Fruit fly (Drosophila melanogaster) whole organism, embryonic: ENCODE data around the gene Cat.

Source experiments
- CG10274 ChIP-seq: fragments of 200-800 bp; sonication (Bioruptor generic); optimal IDR thresholded peaks from 3 replicates; lab custom pipeline; 2017; ENCODE audit warnings: missing biosample characterization, mild to moderate bottlenecking, missing genetic modification characterization
- CG10565 ChIP-seq: fragments of 200-800 bp; sonication (Bioruptor generic); optimal IDR thresholded peaks from 3 replicates; lab custom pipeline; 2016; ENCODE audit warnings: missing biosample characterization, mild to moderate bottlenecking, missing genetic modification characterization
- CG11093 ChIP-seq: fragments of 200-800 bp; sonication (Bioruptor generic); IDR thresholded peaks from 3 replicates; pipeline ENCODE4 v1.3.6; 2022; ENCODE audit warnings: missing biosample characterization, missing genetic modification characterization
- CG11456 ChIP-seq: fragments of 200-800 bp; sonication (Bioruptor generic); IDR thresholded peaks from 3 replicates; pipeline ENCODE4 v1.3.6; 2022; ENCODE audit warnings: missing biosample characterization, missing genetic modification characterization
- CG12942 ChIP-seq: fragments of 200-800 bp; sonication (Bioruptor generic); optimal IDR thresholded peaks from 3 replicates; lab custom pipeline; 2016; ENCODE audit warnings: missing biosample characterization, missing genetic modification characterization
- CG14710 ChIP-seq: fragments of 200-800 bp; sonication (Bioruptor generic); optimal IDR thresholded peaks from 3 replicates; lab custom pipeline; 2019; ENCODE audit warnings: missing biosample characterization, mild to moderate bottlenecking, missing genetic modification characterization, moderate library complexity
- CG16813 ChIP-seq: fragments of 200-800 bp; sonication (Bioruptor generic); IDR thresholded peaks from 3 replicates; pipeline ENCODE4 v1.3.6; 2022; ENCODE audit warnings: missing biosample characterization, missing genetic modification characterization; ENCODE audit not compliant: partially characterized antibody
- CG16863 ChIP-seq: fragments of 200-800 bp; sonication (Bioruptor generic); optimal IDR thresholded peaks from 3 replicates; lab custom pipeline; 2016; ENCODE audit warnings: missing biosample characterization, missing genetic modification characterization
- CG17361 ChIP-seq: fragments of 200-800 bp; sonication (Bioruptor generic); IDR thresholded peaks from 3 replicates; pipeline ENCODE4 v1.3.6; 2022; ENCODE audit warnings: missing biosample characterization, missing genetic modification characterization
- CG2116 ChIP-seq: fragments of 200-800 bp; sonication (Bioruptor generic); optimal IDR thresholded peaks from 3 replicates; lab custom pipeline; 2018; ENCODE audit warnings: missing biosample characterization, mild to moderate bottlenecking, missing genetic modification characterization
- CG30020 ChIP-seq: fragments of 200-800 bp; optimal IDR thresholded peaks from 2 replicates; lab custom pipeline; 2019; ENCODE audit warnings: missing biosample characterization, mild to moderate bottlenecking, missing genetic modification characterization, moderate library complexity
- CG3163 ChIP-seq: fragments of 200-800 bp; sonication (Bioruptor generic); optimal IDR thresholded peaks from 3 replicates; lab custom pipeline; 2016; ENCODE audit warnings: missing biosample characterization, missing genetic modification characterization
- CG4707 ChIP-seq: fragments of 200-800 bp; sonication (Bioruptor generic); optimal IDR thresholded peaks from 2 replicates; lab custom pipeline; 2018; ENCODE audit warnings: missing biosample characterization, mild to moderate bottlenecking, missing genetic modification characterization, moderate library complexity
- CG5245 ChIP-seq: fragments of 200-800 bp; sonication (Bioruptor generic); optimal IDR thresholded peaks from 3 replicates; lab custom pipeline; 2016; ENCODE audit warnings: missing biosample characterization, missing genetic modification characterization
- CG6765 ChIP-seq: fragments of 200-800 bp; sonication (Bioruptor generic); optimal IDR thresholded peaks from 3 replicates; lab custom pipeline; 2017; ENCODE audit warnings: missing biosample characterization, mild to moderate bottlenecking, missing genetic modification characterization
- CG7372 ChIP-seq: fragments of 200-800 bp; sonication (Bioruptor generic); IDR thresholded peaks from 2 replicates; pipeline ENCODE4 v1.3.6; 2022; ENCODE audit warnings: missing biosample characterization, missing genetic modification characterization
- CG8290 ChIP-seq, 3 experiments: fragments of 200-800 bp; sonication (Bioruptor generic); optimal IDR thresholded peaks; 2 replicates each; lab custom pipeline; 2016 to 2019; ENCODE audit warnings: missing biosample characterization in 3 of 3, missing genetic modification characterization in 3 of 3, mild to moderate bottlenecking in 2 of 3, moderate library complexity in 1 of 3
- ERR ChIP-seq: fragments of 200-800 bp; sonication (Bioruptor generic); optimal IDR thresholded peaks from 2 replicates; lab custom pipeline; 2016; ENCODE audit warnings: missing biosample characterization, missing genetic modification characterization
- Eip74EF ChIP-seq, 2 experiments: fragments of 200-800 bp in 1 of 2; fragments of >200 bp in 1 of 2; sonication (Bioruptor generic) in 1 of 2; optimal IDR thresholded peaks; 2 replicates each; lab custom pipeline; 2017 to 2019; ENCODE audit warnings: missing biosample characterization in 2 of 2, missing genetic modification characterization in 2 of 2, mild to moderate bottlenecking in 1 of 2, moderate library complexity in 1 of 2
- Gsc ChIP-seq: fragments of 200-800 bp; sonication (Bioruptor generic); IDR thresholded peaks from 2 replicates; pipeline ENCODE4 v1.3.6; 2022; ENCODE audit warnings: missing biosample characterization, missing genetic modification characterization
- Hr78 ChIP-seq, 2 experiments: fragments of 200-800 bp in 1 of 2; fragments of >200 bp in 1 of 2; sonication (Bioruptor generic) in 1 of 2; optimal IDR thresholded peaks; 2 replicates each; lab custom pipeline; 2017 to 2019; ENCODE audit warnings: missing biosample characterization in 2 of 2, missing genetic modification characterization in 2 of 2, mild to moderate bottlenecking in 1 of 2, moderate library complexity in 1 of 2
- Hsf ChIP-seq: fragments of 200-800 bp; sonication (Bioruptor generic); optimal IDR thresholded peaks from 3 replicates; lab custom pipeline; 2016; ENCODE audit warnings: missing biosample characterization, missing genetic modification characterization
- Lpt ChIP-seq: fragments of >200 bp; optimal IDR thresholded peaks from 2 replicates; lab custom pipeline; 2018; ENCODE audit warnings: missing biosample characterization, missing genetic modification characterization
- MBD-R2 ChIP-seq: fragments of 200-800 bp; sonication (Bioruptor generic); IDR thresholded peaks from 2 replicates; pipeline ENCODE4 v1.3.6; 2022; ENCODE audit warnings: missing biosample characterization, missing genetic modification characterization
- Max ChIP-seq: fragments of 200-800 bp; sonication (Bioruptor generic); optimal IDR thresholded peaks from 2 replicates; lab custom pipeline; 2016; ENCODE audit warnings: missing biosample characterization, mild to moderate bottlenecking, missing genetic modification characterization
- Neu2 ChIP-seq: fragments of 200-800 bp; sonication (Bioruptor generic); optimal IDR thresholded peaks from 3 replicates; lab custom pipeline; 2016; ENCODE audit warnings: missing biosample characterization, missing genetic modification characterization, borderline replicate concordance
- Oaz ChIP-seq: fragments of 200-800 bp; sonication (Bioruptor generic); IDR thresholded peaks from 2 replicates; pipeline ENCODE4 v1.3.6; 2022; ENCODE audit warnings: missing biosample characterization, missing genetic modification characterization
- Rx ChIP-seq: fragments of 200-800 bp; sonication (Bioruptor generic); IDR thresholded peaks from 2 replicates; pipeline ENCODE4 v1.3.6; 2022; ENCODE audit warnings: missing biosample characterization, missing genetic modification characterization
- Six4 ChIP-seq: fragments of 200-800 bp; sonication (Bioruptor generic); optimal IDR thresholded peaks from 2 replicates; lab custom pipeline; 2016; ENCODE audit warnings: missing biosample characterization, missing genetic modification characterization
- abd-A ChIP-seq: fragments of 200-800 bp; sonication (Bioruptor generic); optimal IDR thresholded peaks from 3 replicates; lab custom pipeline; 2019; ENCODE audit warnings: missing biosample characterization, mild to moderate bottlenecking, missing genetic modification characterization, moderate library complexity
- cas ChIP-seq: fragments of 200-800 bp; sonication (Bioruptor generic); IDR thresholded peaks from 2 replicates; pipeline ENCODE4 v1.3.6; 2022; ENCODE audit warnings: missing biosample characterization, missing genetic modification characterization
- caup ChIP-seq: fragments of 200-800 bp; sonication (Bioruptor generic); optimal IDR thresholded peaks from 3 replicates; lab custom pipeline; 2017; ENCODE audit warnings: missing biosample characterization, mild to moderate bottlenecking, missing genetic modification characterization, moderate library complexity; ENCODE audit not compliant: severe bottlenecking
- corto ChIP-seq: fragments of 200-800 bp; sonication (Bioruptor generic); optimal IDR thresholded peaks from 2 replicates; lab custom pipeline; 2016; ENCODE audit warnings: missing biosample characterization, mild to moderate bottlenecking, missing genetic modification characterization, moderate library complexity
- crol ChIP-seq: fragments of 200-800 bp; sonication (Bioruptor generic); IDR thresholded peaks from 2 replicates; pipeline ENCODE4 v1.3.6; 2022; ENCODE audit warnings: missing biosample characterization, missing genetic modification characterization
- danr ChIP-seq: fragments of 200-800 bp; sonication (Bioruptor generic); IDR thresholded peaks from 2 replicates; pipeline ENCODE4 v1.3.6; 2022; ENCODE audit warnings: missing biosample characterization, missing genetic modification characterization
- dimm ChIP-seq: fragments of 200-800 bp; sonication (Bioruptor generic); IDR thresholded peaks from 2 replicates; pipeline ENCODE4 v1.3.6; 2022; ENCODE audit warnings: missing biosample characterization, missing genetic modification characterization
- gcm2 ChIP-seq: fragments of 200-800 bp; sonication (Bioruptor generic); optimal IDR thresholded peaks from 2 replicates; lab custom pipeline; 2016; ENCODE audit warnings: missing biosample characterization, missing genetic modification characterization
- hb ChIP-seq: fragments of 200-800 bp; sonication (Bioruptor generic); IDR thresholded peaks from 3 replicates; pipeline ENCODE4 v1.3.6; 2022; ENCODE audit warnings: missing biosample characterization, missing genetic modification characterization; ENCODE audit not compliant: partially characterized antibody
- lov ChIP-seq, 2 experiments: fragments of 200-800 bp in 1 of 2; fragments of >200 bp in 1 of 2; sonication (Bioruptor generic) in 1 of 2; IDR thresholded peaks in 1 of 2; optimal IDR thresholded peaks in 1 of 2; 2 replicates in 1 of 2; 3 replicates in 1 of 2; pipeline versions ENCODE4 v1.3.6 to Lab custom; 2017 to 2022; ENCODE audit warnings: missing biosample characterization in 1 of 2, missing genetic modification characterization in 1 of 2
- mirr ChIP-seq: fragments of 200-800 bp; sonication (Bioruptor generic); optimal IDR thresholded peaks from 3 replicates; lab custom pipeline; 2018; ENCODE audit warnings: missing biosample characterization, mild to moderate bottlenecking, missing genetic modification characterization
- mld ChIP-seq: fragments of 200-800 bp; sonication (Bioruptor generic); IDR thresholded peaks from 3 replicates; pipeline ENCODE4 v1.3.6; 2022; ENCODE audit warnings: missing biosample characterization, missing genetic modification characterization; ENCODE audit not compliant: partially characterized antibody
- oc ChIP-seq: fragments of 200-800 bp; sonication (Bioruptor generic); optimal IDR thresholded peaks from 2 replicates; lab custom pipeline; 2018; ENCODE audit warnings: missing biosample characterization, mild to moderate bottlenecking, missing genetic modification characterization, moderate library complexity
- pzg ChIP-seq: fragments of 200-800 bp; sonication (Bioruptor generic); optimal IDR thresholded peaks from 3 replicates; lab custom pipeline; 2018; ENCODE audit warnings: missing biosample characterization, mild to moderate bottlenecking, missing genetic modification characterization, moderate library complexity
- sob ChIP-seq: fragments of 200-800 bp; sonication (Bioruptor generic); IDR thresholded peaks from 2 replicates; pipeline ENCODE4 v1.3.6; 2022; ENCODE audit warnings: missing biosample characterization, missing genetic modification characterization
- trh ChIP-seq: fragments of 200-800 bp; sonication (Bioruptor generic); optimal IDR thresholded peaks from 2 replicates; lab custom pipeline; 2016; ENCODE audit warnings: missing biosample characterization, missing genetic modification characterization
- tup ChIP-seq: fragments of 200-800 bp; sonication (Bioruptor generic); optimal IDR thresholded peaks from 2 replicates; lab custom pipeline; 2016; ENCODE audit warnings: missing biosample characterization, mild to moderate bottlenecking, missing genetic modification characterization, moderate library complexity
- twi ChIP-seq: fragments of 200-800 bp; optimal IDR thresholded peaks from 2 replicates; lab custom pipeline; 2019; ENCODE audit warnings: missing biosample characterization, mild to moderate bottlenecking, missing genetic modification characterization, moderate library complexity
- vfl ChIP-seq: fragments of 200-800 bp; sonication (Bioruptor generic); optimal IDR thresholded peaks from 2 replicates; lab custom pipeline; 2016; ENCODE audit warnings: missing biosample characterization, missing genetic modification characterization
- zen ChIP-seq: fragments of 200-800 bp; sonication (Bioruptor generic); optimal IDR thresholded peaks from 3 replicates; lab custom pipeline; 2018; ENCODE audit warnings: missing biosample characterization, mild to moderate bottlenecking, missing genetic modification characterization, moderate library complexity

The Cat gene

dm6 chr3L:18784562-18784961 lies 37.8 kb upstream of the Cat start (continued):
- TF ChIP-seq CG4707 (GFP tag; lab: Kevin White, UChicago) (no peak), crol (GFP tag; lab: Robert Waterston, UW) (no peak), CG11456 (peak; percentile 54; the same call in 2 of the 3 replicates), trh (GFP tag; lab: Kevin White, UChicago) (no peak), pzg (GFP tag; lab: Kevin White, UChicago) (no peak), Max (GFP tag; lab: Kevin White, UChicago) (no peak), Lpt (GFP tag; lab: Kevin White, UChicago) (no peak), CG16813 (GFP tag; lab: Robert Waterston, UW) (no peak; the same call in 2 of the 3 replicates), lov (optimal IDR thresholded peaks at IDR 0.05; lab: Kevin White, UChicago) (no peak), lov (GFP tag; IDR thresholded peaks at IDR 0.05; lab: Robert Waterston, UW) (no peak), CG10565 (GFP tag; lab: Kevin White, UChicago) (no peak), mirr (GFP tag; lab: Kevin White, UChicago) (no peak), hb (no peak; the same call in 2 of the 3 replicates), tup (GFP tag; lab: Kevin White, UChicago) (no peak), Gsc (GFP tag; lab: Robert Waterston, UW) (no peak), CG8290 (GFP tag; optimal IDR thresholded peaks at IDR 0.05; lab: Kevin White, UChicago) (no peak), CG8290 (tag; optimal IDR thresholded peaks at IDR 0.05; lab: Kevin White, UChicago) (peak in 1 of 2 experiments; percentile 52), vfl (GFP tag; lab: Kevin White, UChicago) (no peak), cas (GFP tag; lab: Robert Waterston, UW) (no peak), oc (tag; lab: Kevin White, UChicago) (no peak), Rx (GFP tag; lab: Robert Waterston, UW) (peak; percentile 46), CG30020 (tag; lab: Kevin White, UChicago) (no peak), CG16863 (GFP tag; lab: Kevin White, UChicago) (peak; percentile 56), sob (peak; percentile 76; the same call in 1 of the 2 replicates), Hr78 (GFP tag; optimal IDR thresholded peaks at IDR 0.05; lab: Kevin White, UChicago) (no peak), CG2116 (GFP tag; lab: Kevin White, UChicago) (peak; percentile 17), Six4 (GFP tag; lab: Kevin White, UChicago) (no peak), Oaz (GFP tag; lab: Robert Waterston, UW) (peak; percentile 56; the same call in 1 of the 2 replicates), CG6765 (GFP tag; lab: Kevin White, UChicago) (no peak), abd-A (no peak), CG10274 (GFP tag; lab: Kevin White, UChicago) (peak; percentile 35), Eip74EF (GFP tag; optimal IDR thresholded peaks at IDR 0.05; lab: Kevin White, UChicago) (peak in 1 of 2 experiments; percentile 8), corto (GFP tag; lab: Kevin White, UChicago) (no peak), CG3163 (GFP tag; lab: Kevin White, UChicago) (no peak), CG11093 (GFP tag; lab: Robert Waterston, UW) (0 out of 3 replicates have a peak, but pooled peaks have one; percentile 32), CG12942 (GFP tag; lab: Kevin White, UChicago) (peak; percentile 56), Hsf (GFP tag; lab: Kevin White, UChicago) (peak; percentile 60), zen (tag; lab: Kevin White, UChicago) (no peak), ERR (GFP tag; lab: Kevin White, UChicago) (no peak), MBD-R2 (no peak), mld (no peak), CG17361 (GFP tag; lab: Robert Waterston, UW) (peak; percentile 47; the same call in 2 of the 3 replicates), CG7372 (peak; percentile 18; the same call in 1 of the 2 replicates), gcm2 (GFP tag; lab: Kevin White, UChicago) (no peak), dimm (peak; percentile 58; the same call in 1 of the 2 replicates), caup (GFP tag; lab: Kevin White, UChicago) (peak; percentile 48), twi (tag; lab: Kevin White, UChicago) (no peak), CG5245 (GFP tag; lab: Kevin White, UChicago) (peak; percentile 22), Neu2 (GFP tag; lab: Kevin White, UChicago) (no peak), danr (no peak), CG14710 (tag; lab: Kevin White, UChicago) (no peak)
